Fruit fly (Drosophila melanogaster) whole organism, pupa: ENCODE measurements around the gene CG13314.

Experiments used
- CG10348 ChIP-seq: fragments of 200-800 bp; sonication (Bioruptor generic); IDR thresholded peaks from 2 replicates; pipeline ENCODE4 v1.3.6; 2022; ENCODE audit warnings: missing biosample characterization, missing genetic modification characterization
- CG12605 ChIP-seq: fragments of 200-800 bp; sonication (Bioruptor generic); IDR thresholded peaks from 2 replicates; pipeline ENCODE4 v1.3.6; 2022; ENCODE audit warnings: missing biosample characterization, missing genetic modification characterization
- CG13204 ChIP-seq: fragments of 200-800 bp; sonication (Bioruptor generic); optimal IDR thresholded peaks from 2 replicates; lab custom pipeline; 2018; ENCODE audit warnings: missing biosample characterization, mild to moderate bottlenecking, missing genetic modification characterization, moderate library complexity
- CG14655 ChIP-seq: fragments of 200-800 bp; sonication (Bioruptor generic); optimal IDR thresholded peaks from 3 replicates; lab custom pipeline; 2017; ENCODE audit warnings: mild to moderate bottlenecking, missing biosample characterization, missing genetic modification reagents, missing genetic modification characterization
- CG15710 ChIP-seq: fragments of 200-800 bp; sonication (Bioruptor generic); optimal IDR thresholded peaks from 2 replicates; lab custom pipeline; 2018; ENCODE audit warnings: missing biosample characterization, mild to moderate bottlenecking, missing genetic modification characterization, moderate library complexity
- CG17806 ChIP-seq: fragments of 200-800 bp; sonication (Bioruptor generic); optimal IDR thresholded peaks from 2 replicates; lab custom pipeline; 2018; ENCODE audit warnings: missing biosample characterization, mild to moderate bottlenecking, missing genetic modification characterization, moderate library complexity
- CG32121 ChIP-seq: fragments of 200-800 bp; sonication (Bioruptor generic); IDR thresholded peaks from 2 replicates; pipeline ENCODE4 v1.3.6; 2022; ENCODE audit warnings: missing biosample characterization, missing genetic modification characterization
- CG34367 ChIP-seq: fragments of 200-800 bp; sonication (Bioruptor generic); optimal IDR thresholded peaks from 2 replicates; lab custom pipeline; 2018; ENCODE audit warnings: missing biosample characterization, mild to moderate bottlenecking, missing genetic modification characterization
- CG4496 ChIP-seq: fragments of 200-800 bp; sonication (Bioruptor generic); IDR thresholded peaks from 3 replicates; pipeline ENCODE4 v1.3.6; 2022; ENCODE audit warnings: missing biosample characterization, missing genetic modification characterization
- CG8159 ChIP-seq: fragments of 200-800 bp; sonication (Bioruptor generic); optimal IDR thresholded peaks from 3 replicates; lab custom pipeline; 2018; ENCODE audit warnings: missing biosample characterization, mild to moderate bottlenecking, missing genetic modification characterization, moderate library complexity
- CG8301 ChIP-seq: fragments of 200-800 bp; sonication (Bioruptor generic); optimal IDR thresholded peaks from 2 replicates; lab custom pipeline; 2018; ENCODE audit warnings: missing biosample characterization, mild to moderate bottlenecking, missing genetic modification characterization
- CG9948 ChIP-seq: fragments of 200-800 bp; sonication (Bioruptor generic); optimal IDR thresholded peaks from 2 replicates; lab custom pipeline; 2018; ENCODE audit warnings: missing biosample characterization, mild to moderate bottlenecking, missing genetic modification characterization, moderate library complexity
- D1 ChIP-seq: fragments of 200-800 bp; sonication (Bioruptor generic); optimal IDR thresholded peaks from 2 replicates; lab custom pipeline; 2018; ENCODE audit warnings: missing biosample characterization, mild to moderate bottlenecking, missing genetic modification characterization, moderate library complexity
- EcR ChIP-seq: fragments of 200-800 bp; sonication (Bioruptor generic); optimal IDR thresholded peaks from 3 replicates; lab custom pipeline; 2019; ENCODE audit warnings: missing biosample characterization, missing genetic modification characterization, mild to moderate bottlenecking, moderate library complexity, missing genetic modification reagents
- Ets98B ChIP-seq: fragments of 200-800 bp; sonication (Bioruptor generic); IDR thresholded peaks from 2 replicates; pipeline ENCODE4 v1.3.6; 2022; ENCODE audit warnings: missing biosample characterization, missing genetic modification characterization
- Pif1A ChIP-seq: fragments of 200-800 bp; sonication (Bioruptor generic); optimal IDR thresholded peaks from 3 replicates; lab custom pipeline; 2016; ENCODE audit warnings: missing biosample characterization, missing genetic modification characterization
- Pif1B ChIP-seq: fragments of 200-800 bp; sonication (Bioruptor generic); optimal IDR thresholded peaks from 3 replicates; lab custom pipeline; 2016; ENCODE audit warnings: missing biosample characterization, missing genetic modification characterization
- Snoo ChIP-seq: fragments of 200-800 bp; sonication (Bioruptor generic); optimal IDR thresholded peaks from 3 replicates; lab custom pipeline; 2017; ENCODE audit warnings: missing biosample characterization, mild to moderate bottlenecking, missing genetic modification characterization, inconsistent platforms
- fd96Ca ChIP-seq: fragments of 200-800 bp; sonication (Bioruptor generic); IDR thresholded peaks from 3 replicates; pipeline ENCODE4 v1.3.6; 2022; ENCODE audit warnings: missing biosample characterization, missing genetic modification characterization
- gl ChIP-seq: fragments of 200-800 bp; sonication (Bioruptor generic); optimal IDR thresholded peaks from 2 replicates; lab custom pipeline; 2018; ENCODE audit warnings: missing biosample characterization, mild to moderate bottlenecking, missing genetic modification characterization
- rn ChIP-seq: fragments of 200-800 bp; sonication (Bioruptor generic); IDR thresholded peaks from 2 replicates; pipeline ENCODE4 v1.3.6; 2022; ENCODE audit warnings: missing biosample characterization, missing genetic modification characterization

CG13314 gene

dm6 chr3L:8953199-8953956 lies 28.2 kb upstream of the CG13314 start:
- TF ChIP-seq CG12605: no peak
- peak; percentile 81 for TF ChIP-seq CG14655 (GFP tag; lab: Kevin White, UChicago)
- peak; percentile 54 for TF ChIP-seq Pif1A (GFP tag; lab: Kevin White, UChicago)
- TF ChIP-seq Pif1B: peak; percentile 45
- TF ChIP-seq CG17806 (tag; lab: Kevin White, UChicago): peak; percentile 53
- TF ChIP-seq CG13204 (GFP tag; lab: Kevin White, UChicago): no peak
- TF ChIP-seq CG10348 (GFP tag; lab: Robert Waterston, UW): no peak
- TF ChIP-seq CG15710 (tag; lab: Kevin White, UChicago): peak; percentile 38
- TF ChIP-seq Ets98B (GFP tag; lab: Robert Waterston, UW): peak; percentile 40
- TF ChIP-seq CG9948 (tag; lab: Kevin White, UChicago): peak; percentile 71
- no peak for TF ChIP-seq rn (GFP tag; lab: Robert Waterston, UW)
- peak; percentile 41 for TF ChIP-seq Snoo (tag; lab: Kevin White, UChicago)
- no peak for TF ChIP-seq CG32121 (GFP tag; lab: Robert Waterston, UW)
- TF ChIP-seq CG8159 (tag; lab: Kevin White, UChicago): peak; percentile 72
- peak; percentile 70 for TF ChIP-seq D1 (tag; lab: Kevin White, UChicago)
- TF ChIP-seq CG34367 (tag; lab: Kevin White, UChicago): peak; percentile 34
- TF ChIP-seq EcR (GFP tag; lab: Kevin White, UChicago): no peak
- peak; percentile 83 for TF ChIP-seq CG8301 (tag; lab: Kevin White, UChicago)
- peak; percentile 65 for TF ChIP-seq fd96Ca (GFP tag; lab: Robert Waterston, UW)
- peak; percentile 21 for TF ChIP-seq gl (tag; lab: Kevin White, UChicago)
- TF ChIP-seq CG4496 (GFP tag; lab: Robert Waterston, UW): peak; percentile 75

- TF ChIP-seq Snoo (tag; lab: Kevin White, UChicago): no peak
- TF ChIP-seq EcR (GFP tag; lab: Kevin White, UChicago): no peak
- TF ChIP-seq rn (GFP tag; lab: Robert Waterston, UW): no peak
- no peak for TF ChIP-seq D1 (tag; lab: Kevin White, UChicago)
- TF ChIP-seq CG15710 (tag; lab: Kevin White, UChicago): no peak
- no peak for TF ChIP-seq CG13204 (GFP tag; lab: Kevin White, UChicago)
- TF ChIP-seq CG32121 (GFP tag; lab: Robert Waterston, UW): no peak
- TF ChIP-seq CG14655 (GFP tag; lab: Kevin White, UChicago): no peak
- TF ChIP-seq CG8301 (tag; lab: Kevin White, UChicago): no peak
- no peak for TF ChIP-seq Pif1A (GFP tag; lab: Kevin White, UChicago)
- no peak for TF ChIP-seq CG4496 (GFP tag; lab: Robert Waterston, UW)
- TF ChIP-seq CG17806 (tag; lab: Kevin White, UChicago): no peak
- no peak for TF ChIP-seq Ets98B (GFP tag; lab: Robert Waterston, UW)
These were observed 27.5 kb upstream of the CG13314 start, which contains the start of the genes CG43783 and orb2 for dm6 chr3L:8953962-8954647. Gene CG43783 (minus strand): TSS chr3L:8954272. Gene orb2 (minus strand): TSS chr3L:8954463.

dm6 chr3L:8954648-8955033 lies 27.0 kb upstream of the CG13314 start, which contains the start of gene GNBP3:
Gene GNBP3 (plus strand): TSS chr3L:8955021.
- no peak for TF ChIP-seq Pif1A (GFP tag; lab: Kevin White, UChicago)
- peak; percentile 83 for TF ChIP-seq gl (tag; lab: Kevin White, UChicago)
- TF ChIP-seq CG32121 (GFP tag; lab: Robert Waterston, UW): peak; percentile 20; the same call in 1 of the 2 replicates
- TF ChIP-seq CG4496 (GFP tag; lab: Robert Waterston, UW): peak; percentile 92
- peak; percentile 88 for TF ChIP-seq CG9948 (tag; lab: Kevin White, UChicago)
- TF ChIP-seq CG15710 (tag; lab: Kevin White, UChicago): peak; percentile 88
- TF ChIP-seq Pif1B: peak; percentile 97
- TF ChIP-seq EcR (GFP tag; lab: Kevin White, UChicago): peak; percentile 85
- peak; percentile 89 for TF ChIP-seq CG12605
- no peak for TF ChIP-seq CG10348 (GFP tag; lab: Robert Waterston, UW)
- peak; percentile 84 for TF ChIP-seq CG13204 (GFP tag; lab: Kevin White, UChicago)
- TF ChIP-seq CG8159 (tag; lab: Kevin White, UChicago): peak; percentile 94
- TF ChIP-seq CG8301 (tag; lab: Kevin White, UChicago): peak; percentile 93
- TF ChIP-seq CG14655 (GFP tag; lab: Kevin White, UChicago): peak; percentile 95
- TF ChIP-seq rn (GFP tag; lab: Robert Waterston, UW): peak; percentile 42; the same call in 1 of the 2 replicates
- TF ChIP-seq Snoo (tag; lab: Kevin White, UChicago): peak; percentile 96
- peak; percentile 90 for TF ChIP-seq Ets98B (GFP tag; lab: Robert Waterston, UW)
- TF ChIP-seq CG17806 (tag; lab: Kevin White, UChicago): peak; percentile 92
- peak; percentile 88 for TF ChIP-seq CG34367 (tag; lab: Kevin White, UChicago)
- no peak for TF ChIP-seq D1 (tag; lab: Kevin White, UChicago)
- peak; percentile 91 for TF ChIP-seq fd96Ca (GFP tag; lab: Robert Waterston, UW)
- TF ChIP-seq, all 21 proteins: peak for 18

- TF ChIP-seq CG8159 (tag; lab: Kevin White, UChicago) (no peak), CG13204 (GFP tag; lab: Kevin White, UChicago) (no peak), Pif1A (GFP tag; lab: Kevin White, UChicago) (no peak), Pif1B (no peak), EcR (GFP tag; lab: Kevin White, UChicago) (no peak), CG8301 (tag; lab: Kevin White, UChicago) (no peak), CG12605 (no peak), CG14655 (GFP tag; lab: Kevin White, UChicago) (no peak), CG10348 (GFP tag; lab: Robert Waterston, UW) (no peak), rn (GFP tag; lab: Robert Waterston, UW) (no peak), D1 (tag; lab: Kevin White, UChicago) (no peak), fd96Ca (GFP tag; lab: Robert Waterston, UW) (no peak), CG34367 (tag; lab: Kevin White, UChicago) (no peak), CG15710 (tag; lab: Kevin White, UChicago) (no peak)
- TF ChIP-seq, all 21 proteins: peak for 0
These were observed 26.4 kb upstream of the CG13314 start for dm6 chr3L:8955199-8955598.
